Worm (Caenorhabditis elegans) whole organism, late embryonic: ENCODE measurements around the gene dhps-1.

Source experiments
- K09A11.1 ChIP-seq: sonication (generic microtip); optimal IDR thresholded peaks from 2 replicates; lab custom pipeline; 2017; ENCODE audit warnings: antibody characterized with exemption, mild to moderate bottlenecking, missing genetic modification characterization, missing compliant biosample characterization; ENCODE audit not compliant: insufficient read depth
- elt-2 ChIP-seq: sonication (generic microtip); optimal IDR thresholded peaks from 2 replicates; lab custom pipeline; 2016; ENCODE audit warnings: missing genetic modification reagents, missing genetic modification characterization, missing compliant biosample characterization
- elt-4 ChIP-seq: sonication (generic microtip); optimal IDR thresholded peaks from 2 replicates; lab custom pipeline; 2016; ENCODE audit warnings: missing genetic modification characterization, missing compliant biosample characterization
- rnt-1 ChIP-seq: sonication (generic microtip); optimal IDR thresholded peaks from 2 replicates; lab custom pipeline; 2016; ENCODE audit warnings: missing genetic modification characterization, missing compliant biosample characterization
- unc-86 ChIP-seq: sonication (generic microtip); optimal IDR thresholded peaks from 2 replicates; lab custom pipeline; 2016; ENCODE audit warnings: missing genetic modification characterization, missing compliant biosample characterization

DNA sequence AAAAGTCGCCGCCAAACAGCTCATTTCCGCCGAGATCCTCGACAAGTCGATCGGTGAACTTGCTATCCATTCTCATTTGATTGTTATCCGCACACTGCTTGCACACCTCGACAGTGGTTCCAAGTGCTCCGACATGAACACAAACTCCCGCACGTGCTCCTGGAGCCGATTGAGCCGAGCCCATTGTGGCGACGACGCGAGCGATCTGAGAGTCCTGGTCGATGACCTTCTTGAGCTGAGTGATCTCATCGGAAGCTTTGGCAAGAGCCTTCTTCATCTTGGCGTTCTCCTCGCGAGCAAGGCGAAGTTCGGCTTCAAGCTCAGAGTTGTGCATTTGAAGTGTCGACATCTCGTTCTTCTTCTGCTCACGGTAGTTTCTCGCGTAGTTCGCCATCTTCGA lies 14.3 kb upstream of the dhps-1 start:
- TF ChIP-seq elt-2 (no peak), elt-4 (tag; lab: Kevin White, UChicago) (no peak), rnt-1 (tag; lab: Kevin White, UChicago) (no peak), unc-86 (no peak), K09A11.1 (tag; lab: Kevin White, UChicago) (no peak)
